Worm (Caenorhabditis elegans) whole organism, L4/young adult: ENCODE results near the gene sqt-3.

ENCODE experiments used
- W03F9.2 ChIP-seq: fragments of 150-350 bp; optimal IDR thresholded peaks from 2 replicates; lab custom pipeline; 2014; ENCODE audit warnings: missing biosample characterization, missing genetic modification characterization
- him-1 ChIP-seq: sonication (generic microtip); optimal IDR thresholded peaks from 2 replicates; lab custom pipeline; 2016; ENCODE audit warnings: missing genotype, missing genetic modification reagents, missing genetic modification characterization, missing compliant biosample characterization

DNA sequence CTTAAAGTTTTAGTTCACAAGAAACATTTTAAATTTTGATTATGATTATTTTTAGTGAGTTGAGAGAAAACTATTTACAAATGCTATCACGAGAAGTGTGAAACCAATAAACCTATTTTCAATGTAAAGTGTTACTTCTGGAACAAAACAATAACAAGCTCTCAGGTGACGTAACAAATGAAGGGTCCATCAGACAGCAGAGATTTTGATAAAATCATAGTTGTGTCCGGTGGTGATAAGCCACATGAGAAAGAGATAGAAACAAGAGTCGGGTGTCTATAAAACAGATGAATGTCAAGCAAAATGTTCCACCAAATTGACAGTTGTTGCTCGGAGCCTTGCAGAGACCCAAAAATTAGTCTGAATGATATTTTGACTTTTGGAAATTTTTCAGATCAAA lies 18.2 kb upstream of the sqt-3 start:
- TF ChIP-seq W03F9.2 (tag; lab: Kevin White, UChicago) (no peak), him-1 (no peak)
